Worm (Caenorhabditis elegans) whole organism, midembryonic: ENCODE measurements around the gene C49F5.8.
"Not testable (repeated sequence)": the region's sequence is repeated elsewhere in the genome, so short reads cannot be mapped to it uniquely, and the experiment has no call there.

Source experiments
- T22C8.4 ChIP-seq: fragments of 200-800 bp; sonication (Bioruptor generic); IDR thresholded peaks from 2 replicates; pipeline ENCODE4 v1.3.6; 2022; ENCODE audit warnings: missing genetic modification characterization, missing compliant biosample characterization
- cog-1 ChIP-seq: sonication (generic microtip); optimal IDR thresholded peaks from 2 replicates; lab custom pipeline; 2016; ENCODE audit warnings: missing genetic modification characterization, missing compliant biosample characterization
- flt-1 ChIP-seq: fragments of 200-800 bp; sonication (Bioruptor generic); IDR thresholded peaks from 2 replicates; pipeline ENCODE4 v1.3.6; 2022; ENCODE audit warnings: missing genetic modification characterization, missing compliant biosample characterization
- klf-2 ChIP-seq: fragments of 200-800 bp; sonication (Bioruptor generic); conservative IDR thresholded peaks from 2 replicates; pipeline ENCODE4 v1.3.6; 2022; ENCODE audit warnings: missing genetic modification reagents, missing genetic modification characterization, missing compliant biosample characterization
- med-1 ChIP-seq: sonication (generic microtip); optimal IDR thresholded peaks from 2 replicates; lab custom pipeline; 2017; ENCODE audit warnings: missing genetic modification characterization, mild to moderate bottlenecking, missing compliant biosample characterization, antibody characterized with exemption, missing genetic modification reagents; ENCODE audit not compliant: insufficient read depth
- ref-1 ChIP-seq: fragments of 200-800 bp; sonication (Bioruptor generic); conservative IDR thresholded peaks from 2 replicates; pipeline ENCODE4 v1.3.6; 2022; ENCODE audit warnings: missing genetic modification reagents, missing genetic modification characterization, missing compliant biosample characterization
- tab-1 ChIP-seq: fragments of 200-800 bp; sonication (Bioruptor generic); IDR thresholded peaks from 2 replicates; pipeline ENCODE4 v1.3.6; 2022; ENCODE audit warnings: missing genetic modification characterization, missing compliant biosample characterization
- ztf-23 ChIP-seq: fragments of 200-800 bp; sonication (Bioruptor generic); IDR thresholded peaks from 2 replicates; pipeline ENCODE4 v1.3.6; 2022; ENCODE audit warnings: missing genetic modification reagents, missing genetic modification characterization, missing compliant biosample characterization
- ztf-29 ChIP-seq: fragments of 200-800 bp; sonication (Bioruptor generic); IDR thresholded peaks from 2 replicates; pipeline ENCODE4 v1.3.6; 2022; ENCODE audit warnings: missing genetic modification reagents, missing genetic modification characterization, missing compliant biosample characterization

Gene C49F5.8

DNA sequence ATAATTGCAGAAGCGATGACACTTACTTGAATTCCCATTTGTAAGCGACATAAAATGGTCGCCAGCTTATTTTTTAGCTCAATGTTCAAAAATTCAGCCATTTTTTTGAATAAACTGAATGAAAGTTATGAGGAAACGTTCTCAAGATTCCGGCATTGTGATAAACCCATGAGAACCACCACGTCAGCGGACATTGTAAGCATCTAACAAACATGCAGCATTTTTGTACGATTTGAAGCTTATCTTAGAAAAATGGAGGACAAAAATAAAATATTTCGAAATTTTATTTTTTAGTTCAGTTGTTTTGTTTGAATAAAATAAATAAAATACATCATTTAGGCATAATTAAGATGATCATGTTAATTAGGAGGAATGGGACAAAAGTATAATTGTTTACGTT, 6.7 kb upstream of the C49F5.8 start, which contains the start of gene T08D10.4:
TSS of gene T08D10.4 (minus strand) at position 101 of the 400 bp plus-strand sequence.
- no peak for TF ChIP-seq med-1
- TF ChIP-seq ref-1 (GFP tag; lab: Robert Waterston, UW) = no peak
- TF ChIP-seq tab-1 (GFP tag; lab: Robert Waterston, UW) = no peak
- no peak for TF ChIP-seq klf-2
- no peak for TF ChIP-seq flt-1 (GFP tag; lab: Robert Waterston, UW)
- TF ChIP-seq ztf-23 (GFP tag; lab: Robert Waterston, UW) = no peak
- no peak for TF ChIP-seq ztf-29 (GFP tag; lab: Robert Waterston, UW)

DNA sequence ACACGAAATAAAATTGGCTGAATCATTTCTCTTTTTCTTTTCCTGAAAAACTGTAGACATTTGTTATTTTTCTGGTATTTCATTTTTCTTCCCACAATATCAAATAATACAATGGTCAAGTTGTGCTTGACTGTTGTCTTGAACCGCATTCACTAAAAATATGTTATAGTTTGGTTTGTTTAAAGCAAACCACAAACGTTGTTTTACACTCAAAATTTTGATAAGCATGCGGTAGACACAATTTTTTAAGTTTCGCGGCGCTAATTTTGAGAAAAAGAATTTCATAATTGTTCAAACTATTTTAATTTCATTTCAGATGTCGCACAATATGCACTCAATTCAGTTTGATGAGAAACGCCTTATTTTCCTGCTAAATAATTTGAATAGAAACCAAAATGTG, 4.8 kb upstream of the C49F5.8 start, which contains the start of gene T08D10.3:
TSS of gene T08D10.3 (plus strand) at position 301 of the 400 bp plus-strand sequence.
- no peak for TF ChIP-seq T22C8.4 (GFP tag; lab: Robert Waterston, UW)
- TF ChIP-seq flt-1 (GFP tag; lab: Robert Waterston, UW) = no peak
- TF ChIP-seq ref-1 (GFP tag; lab: Robert Waterston, UW) = no peak
- no peak for TF ChIP-seq med-1
- no peak for TF ChIP-seq klf-2
- no peak for TF ChIP-seq ztf-29 (GFP tag; lab: Robert Waterston, UW)
- TF ChIP-seq tab-1 (GFP tag; lab: Robert Waterston, UW) = no peak
- TF ChIP-seq ztf-23 (GFP tag; lab: Robert Waterston, UW) = no peak
- no peak for TF ChIP-seq cog-1

DNA sequence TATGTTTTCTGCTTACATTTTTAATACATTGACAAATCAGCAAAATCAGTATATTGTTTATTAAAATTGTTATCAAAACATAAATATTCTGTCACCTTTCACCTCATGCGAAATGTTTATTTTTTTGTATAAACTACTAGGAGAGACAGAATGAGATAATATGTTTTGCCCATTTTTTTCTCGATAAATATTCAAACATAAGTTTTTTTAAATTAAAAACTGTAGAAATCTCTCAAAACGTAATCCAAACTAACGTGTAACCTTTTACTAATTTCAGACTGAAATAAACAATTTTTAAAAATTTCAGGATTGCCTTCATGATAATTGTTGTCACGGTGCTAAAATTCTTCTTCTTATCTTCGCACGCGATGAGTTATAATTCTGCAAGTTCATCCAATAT, 2.7 kb upstream of the C49F5.8 start, which contains the start of gene T08D10.5:
TSS of gene T08D10.5 (plus strand) at position 301 of the 400 bp plus-strand sequence.
- no peak for TF ChIP-seq tab-1 (GFP tag; lab: Robert Waterston, UW)
- TF ChIP-seq ztf-29 (GFP tag; lab: Robert Waterston, UW) = no peak
- TF ChIP-seq cog-1 = no peak
- no peak for TF ChIP-seq T22C8.4 (GFP tag; lab: Robert Waterston, UW)
- no peak for TF ChIP-seq flt-1 (GFP tag; lab: Robert Waterston, UW)

DNA sequence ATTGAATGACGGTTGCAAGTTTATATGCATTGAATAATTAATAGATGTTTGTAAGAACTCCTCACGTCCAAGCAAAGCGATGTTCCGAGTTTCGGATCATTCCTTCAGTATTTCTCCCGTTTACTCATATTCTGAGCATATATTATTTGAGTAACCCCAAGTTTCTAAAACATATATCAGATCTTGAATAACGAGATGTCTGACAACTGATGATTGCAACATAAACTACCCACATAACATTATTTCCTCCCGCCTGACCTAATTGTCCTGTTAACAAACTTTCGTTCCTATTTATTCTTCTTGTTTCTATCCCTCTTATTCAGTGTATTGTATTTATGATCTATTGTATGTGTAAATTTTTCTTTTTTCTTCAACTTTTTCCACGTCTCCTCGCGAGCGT, 1.2 kb downstream of the C49F5.8 start, which contains the start of gene C49F5.13:
TSS of gene C49F5.13 (plus strand) at position 301 of the 400 bp plus-strand sequence.
- not testable (repeated sequence) for TF ChIP-seq T22C8.4 (GFP tag; lab: Robert Waterston, UW); klf-2; flt-1 (GFP tag; lab: Robert Waterston, UW)

DNA sequence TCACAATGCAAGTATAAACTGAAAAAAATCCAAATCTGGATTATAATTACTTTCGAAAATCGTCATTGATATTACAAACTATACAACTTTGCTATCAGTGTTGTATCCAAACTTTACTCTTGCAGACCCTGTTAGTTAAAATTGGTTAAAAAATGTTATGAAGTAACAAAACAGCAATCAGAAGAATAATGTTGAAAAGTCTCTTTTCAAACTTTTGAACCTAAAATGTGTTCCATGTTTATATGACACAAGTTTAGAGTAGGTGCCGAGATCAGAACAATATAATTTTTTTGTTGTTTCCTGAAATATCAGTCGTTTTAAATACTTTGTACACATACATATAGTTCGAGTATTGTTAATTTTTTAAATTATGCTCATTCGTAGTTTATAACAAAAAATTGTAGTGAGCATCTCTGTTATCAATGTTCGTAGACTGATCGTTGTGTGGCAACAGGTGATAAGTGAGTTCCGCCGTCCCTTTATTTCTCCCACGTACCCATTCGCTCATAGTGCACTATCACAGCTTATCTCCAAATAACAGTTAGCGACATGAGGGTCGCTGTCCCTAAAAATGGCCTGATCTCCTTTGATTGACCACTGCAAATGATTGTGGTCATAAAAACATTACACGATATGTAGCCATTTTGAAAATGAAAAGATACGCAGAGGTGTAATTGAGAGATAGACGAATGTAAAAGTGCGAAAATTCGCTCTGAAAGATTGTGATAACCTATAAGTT, 2.3 kb downstream of the C49F5.8 start:
- TF ChIP-seq med-1 = no peak
- no peak for TF ChIP-seq klf-2
- TF ChIP-seq ztf-29 (GFP tag; lab: Robert Waterston, UW) = no peak
- no peak for TF ChIP-seq ref-1 (GFP tag; lab: Robert Waterston, UW)
- TF ChIP-seq cog-1 = no peak
- TF ChIP-seq flt-1 (GFP tag; lab: Robert Waterston, UW) = no peak
- TF ChIP-seq T22C8.4 (GFP tag; lab: Robert Waterston, UW) = no peak
- no peak for TF ChIP-seq ztf-23 (GFP tag; lab: Robert Waterston, UW)
- TF ChIP-seq tab-1 (GFP tag; lab: Robert Waterston, UW) = no peak

DNA sequence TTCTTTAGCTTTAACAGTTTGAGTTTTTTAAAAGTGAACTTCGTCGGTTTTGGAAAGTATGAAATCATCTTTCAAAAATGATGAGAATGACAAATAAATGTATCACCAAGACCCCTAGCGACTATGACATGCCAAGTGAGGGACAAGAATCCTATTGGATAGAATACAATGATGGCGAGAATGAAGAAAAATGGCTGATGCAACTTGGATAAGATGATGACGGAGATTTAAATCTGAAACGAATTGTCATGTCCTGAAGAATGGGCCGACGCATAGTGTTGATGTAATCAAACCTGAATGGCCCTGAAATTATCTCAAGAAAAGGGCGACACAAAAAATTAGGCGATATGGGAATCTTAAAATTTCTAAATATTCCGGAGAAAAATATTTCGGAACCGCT, 3.7 kb downstream of the C49F5.8 start:
- TF ChIP-seq ref-1 (GFP tag; lab: Robert Waterston, UW) = no peak
- no peak for TF ChIP-seq med-1
- no peak for TF ChIP-seq cog-1
- TF ChIP-seq flt-1 (GFP tag; lab: Robert Waterston, UW) = no peak
- TF ChIP-seq tab-1 (GFP tag; lab: Robert Waterston, UW) = no peak
- TF ChIP-seq ztf-23 (GFP tag; lab: Robert Waterston, UW) = no peak
- TF ChIP-seq ztf-29 (GFP tag; lab: Robert Waterston, UW) = no peak
- no peak for TF ChIP-seq T22C8.4 (GFP tag; lab: Robert Waterston, UW)
- no peak for TF ChIP-seq klf-2

DNA sequence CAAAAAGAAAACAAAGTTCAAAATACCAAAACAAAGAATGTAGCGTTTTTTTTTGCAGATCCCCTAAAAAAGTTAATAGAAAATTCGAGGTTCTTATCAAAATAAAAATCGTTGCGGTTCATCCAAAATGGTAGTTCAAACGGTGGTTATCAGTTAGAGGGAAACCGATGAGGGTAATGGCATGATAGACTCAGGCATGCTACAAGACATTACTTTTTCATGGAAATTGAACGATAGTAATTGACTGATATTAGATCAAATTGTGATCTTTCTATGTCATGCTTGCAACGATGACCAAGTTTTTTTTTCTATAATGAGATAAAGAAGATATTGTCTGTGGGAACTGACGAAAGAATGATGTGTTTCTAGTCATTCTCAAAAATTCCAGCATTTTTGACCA, 4.6 kb downstream of the C49F5.8 start:
- no peak for TF ChIP-seq flt-1 (GFP tag; lab: Robert Waterston, UW)
- TF ChIP-seq ref-1 (GFP tag; lab: Robert Waterston, UW) = no peak
- TF ChIP-seq ztf-23 (GFP tag; lab: Robert Waterston, UW) = no peak
- TF ChIP-seq klf-2 = no peak
- TF ChIP-seq cog-1 = no peak
- TF ChIP-seq med-1 = no peak
- no peak for TF ChIP-seq tab-1 (GFP tag; lab: Robert Waterston, UW)
- no peak for TF ChIP-seq T22C8.4 (GFP tag; lab: Robert Waterston, UW)

DNA sequence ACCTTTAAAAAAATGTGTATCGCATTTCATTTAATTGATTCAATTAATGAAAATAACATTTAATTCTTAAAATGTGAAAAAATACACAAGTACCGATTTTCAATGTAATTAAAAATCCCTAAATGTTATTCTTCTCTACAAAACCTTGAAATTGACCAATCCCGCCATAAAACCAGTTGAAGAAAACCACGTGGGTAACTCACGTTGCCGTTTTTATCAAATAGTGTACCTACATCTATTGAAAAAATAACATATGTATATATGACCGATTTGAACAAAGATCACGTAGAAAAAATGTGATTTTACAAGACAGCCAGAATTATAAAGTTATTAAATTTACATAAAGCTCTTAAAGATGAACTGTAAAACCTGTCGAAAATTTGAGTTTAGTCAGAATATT, 5.2 kb downstream of the C49F5.8 start:
- TF ChIP-seq klf-2 (no peak), tab-1 (GFP tag; lab: Robert Waterston, UW) (no peak), ztf-23 (GFP tag; lab: Robert Waterston, UW) (no peak), med-1 (no peak), ref-1 (GFP tag; lab: Robert Waterston, UW) (no peak), ztf-29 (GFP tag; lab: Robert Waterston, UW) (no peak), T22C8.4 (GFP tag; lab: Robert Waterston, UW) (no peak), flt-1 (GFP tag; lab: Robert Waterston, UW) (no peak), cog-1 (no peak)

DNA sequence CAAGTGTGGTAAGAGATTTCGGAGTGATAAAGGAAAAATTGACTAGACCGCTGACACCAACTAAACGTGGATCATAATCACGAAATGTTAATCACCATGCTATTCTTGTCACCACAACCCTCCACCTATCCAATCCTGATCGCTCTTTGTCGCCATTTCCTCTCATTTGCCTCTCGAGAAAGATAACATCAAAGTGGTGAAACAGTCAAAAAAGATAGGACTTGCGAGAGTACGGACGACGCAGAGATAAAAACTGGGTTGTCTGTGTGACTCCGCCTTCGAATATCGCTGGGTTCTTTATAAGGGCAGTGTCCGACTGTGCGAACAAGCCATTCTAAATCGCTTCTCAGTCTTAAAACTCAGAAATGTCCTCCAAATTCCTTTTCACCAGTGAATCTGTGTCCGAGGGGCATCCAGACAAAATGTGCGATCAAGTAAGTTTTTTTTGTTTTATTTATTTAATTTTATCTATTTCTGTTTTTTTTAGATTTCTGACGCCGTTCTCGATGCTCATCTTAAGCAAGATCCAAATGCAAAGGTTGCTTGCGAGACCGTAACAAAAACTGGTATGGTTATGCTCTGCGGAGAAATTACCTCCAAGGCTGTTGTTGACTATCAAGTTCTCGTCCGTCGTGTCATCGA, 5.8 kb downstream of the C49F5.8 start, which contains the start of gene sams-1:
TSS of gene sams-1 (plus strand) at position 300 of the 642 bp plus-strand sequence.
- TF ChIP-seq flt-1 (GFP tag; lab: Robert Waterston, UW) = no peak
- TF ChIP-seq med-1 = no peak
- no peak for TF ChIP-seq cog-1
- no peak for TF ChIP-seq ztf-29 (GFP tag; lab: Robert Waterston, UW)
- no peak for TF ChIP-seq klf-2
- TF ChIP-seq ref-1 (GFP tag; lab: Robert Waterston, UW) = no peak
- TF ChIP-seq ztf-23 (GFP tag; lab: Robert Waterston, UW) = no peak
- TF ChIP-seq T22C8.4 (GFP tag; lab: Robert Waterston, UW) = no peak
- TF ChIP-seq tab-1 (GFP tag; lab: Robert Waterston, UW) = no peak
